Worm (Caenorhabditis elegans) whole organism, L4 larva: ENCODE measurements around the gene comt-2.

ENCODE experiments used
- F37D6.2 ChIP-seq: sonication (generic microtip); optimal IDR thresholded peaks from 2 replicates; lab custom pipeline; 2016; ENCODE audit warnings: mild to moderate bottlenecking, missing genetic modification characterization, missing compliant biosample characterization
- T20F7.1 ChIP-seq: fragments of 200-800 bp; sonication (Bioruptor generic); optimal IDR thresholded peaks from 2 replicates; lab custom pipeline; 2018; ENCODE audit warnings: mild to moderate bottlenecking, missing genetic modification characterization, missing compliant biosample characterization
- T26A8.4 ChIP-seq: fragments of 200-800 bp; sonication (Bioruptor generic); IDR thresholded peaks from 2 replicates; pipeline ENCODE4 v1.3.6; 2022; ENCODE audit warnings: missing genetic modification characterization, missing compliant biosample characterization
- Y105C5A.15 ChIP-seq: fragments of 200-800 bp; sonication (Bioruptor generic); IDR thresholded peaks from 2 replicates; pipeline ENCODE4 v1.3.6; 2022; ENCODE audit warnings: missing genetic modification characterization, missing compliant biosample characterization
- Y48G9A.11 ChIP-seq: fragments of 200-800 bp; sonication (Bioruptor generic); IDR thresholded peaks from 2 replicates; pipeline ENCODE4 v1.3.6; 2022; ENCODE audit warnings: missing genetic modification reagents, missing genetic modification characterization, missing compliant biosample characterization
- aha-1 ChIP-seq: fragments of 150-350 bp; peaks from one replicate; lab custom pipeline; 2014; ENCODE audit warnings: missing biosample characterization, missing genetic modification characterization
- attf-4 ChIP-seq: sonication (generic microtip); optimal IDR thresholded peaks from 3 replicates; lab custom pipeline; 2017; ENCODE audit warnings: missing biosample characterization, missing genetic modification characterization
- ceh-62 ChIP-seq: sonication (generic microtip); optimal IDR thresholded peaks from 2 replicates; lab custom pipeline; 2017; ENCODE audit warnings: missing biosample characterization, missing genetic modification characterization
- ceh-82 ChIP-seq: sonication (generic microtip); optimal IDR thresholded peaks from 2 replicates; lab custom pipeline; 2017; ENCODE audit warnings: missing biosample characterization, missing genetic modification characterization
- daf-12 ChIP-seq: fragments of 150-350 bp; optimal IDR thresholded peaks from 2 replicates; lab custom pipeline; 2014; ENCODE audit warnings: missing biosample characterization, missing genetic modification reagents, missing genetic modification characterization
- daf-16 ChIP-seq, 3 experiments: sonication (generic microtip); optimal IDR thresholded peaks; 2 replicates each; lab custom pipeline; 2016 to 2017; ENCODE audit warnings: missing genetic modification characterization in 3 of 3, missing genetic modification reagents in 3 of 3, mild to moderate bottlenecking in 2 of 3, missing compliant biosample characterization in 2 of 3, missing biosample characterization in 1 of 3, moderate library complexity in 1 of 3
- dmd-6 ChIP-seq: fragments of 200-800 bp; sonication (Bioruptor generic); IDR thresholded peaks from 2 replicates; pipeline ENCODE4 v1.3.6; 2022; ENCODE audit warnings: missing genetic modification reagents, missing genetic modification characterization, missing compliant biosample characterization
- dmd-8 ChIP-seq: fragments of 200-800 bp; sonication (Bioruptor generic); IDR thresholded peaks from 2 replicates; pipeline ENCODE4 v1.3.6; 2022; ENCODE audit warnings: missing genetic modification characterization, missing compliant biosample characterization
- dpl-1 ChIP-seq: fragments of 150-350 bp; optimal IDR thresholded peaks from 2 replicates; lab custom pipeline; 2014; ENCODE audit warnings: missing biosample characterization, missing genetic modification reagents, missing genetic modification characterization
- duxl-1 ChIP-seq: sonication (generic microtip); optimal IDR thresholded peaks from 2 replicates; lab custom pipeline; 2016; ENCODE audit warnings: mild to moderate bottlenecking, missing genetic modification characterization, moderate library complexity, missing compliant biosample characterization; ENCODE audit not compliant: poor library complexity
- egl-27 ChIP-seq: sonication (generic microtip); optimal IDR thresholded peaks from 3 replicates; lab custom pipeline; 2017; ENCODE audit warnings: missing biosample characterization, missing genetic modification reagents, missing genetic modification characterization
- egl-43 ChIP-seq: fragments of 200-800 bp; sonication (Bioruptor generic); IDR thresholded peaks from 2 replicates; pipeline ENCODE4 v1.3.6; 2022; ENCODE audit warnings: missing genetic modification reagents, missing genetic modification characterization, missing compliant biosample characterization
- hif-1 ChIP-seq, 2 experiments: sonication (generic microtip); optimal IDR thresholded peaks; 2 replicates each; lab custom pipeline; 2016 to 2017; ENCODE audit warnings: missing compliant biosample characterization in 2 of 2, missing genetic modification characterization in 2 of 2, missing genetic modification reagents in 2 of 2, missing genotype in 2 of 2, mild to moderate bottlenecking in 1 of 2
- hlh-30 ChIP-seq: sonication (generic microtip); optimal IDR thresholded peaks from 2 replicates; lab custom pipeline; 2017; ENCODE audit warnings: antibody characterized with exemption, mild to moderate bottlenecking, missing genetic modification characterization, missing compliant biosample characterization; ENCODE audit not compliant: insufficient read depth
- jun-1 ChIP-seq: fragments of 150-350 bp; optimal IDR thresholded peaks from 2 replicates; lab custom pipeline; 2014; ENCODE audit warnings: missing biosample characterization, missing genetic modification reagents, missing genetic modification characterization
- lin-29 ChIP-seq: fragments of 200-800 bp; sonication (Bioruptor generic); IDR thresholded peaks from 2 replicates; pipeline ENCODE4 v1.3.6; 2022; ENCODE audit warnings: missing genetic modification reagents, missing genetic modification characterization, missing compliant biosample characterization
- madf-9 ChIP-seq: fragments of 200-800 bp; sonication (Bioruptor generic); conservative IDR thresholded peaks from 2 replicates; pipeline ENCODE4 v1.3.6; 2022; ENCODE audit warnings: missing genetic modification reagents, missing genetic modification characterization, missing compliant biosample characterization
- mep-1 ChIP-seq: fragments of 150-350 bp; sonication (generic microtip); optimal IDR thresholded peaks from 3 replicates; lab custom pipeline; 2014; ENCODE audit warnings: missing biosample characterization, missing genetic modification characterization
- mes-2 ChIP-seq: sonication (generic microtip); optimal IDR thresholded peaks from 2 replicates; lab custom pipeline; 2016; ENCODE audit warnings: missing genotype, mild to moderate bottlenecking, missing genetic modification characterization, missing compliant biosample characterization; ENCODE audit not compliant: poor library complexity, severe bottlenecking
- nhr-10 ChIP-seq: fragments of 150-350 bp; optimal IDR thresholded peaks from 2 replicates; lab custom pipeline; 2014; ENCODE audit warnings: missing biosample characterization, missing genetic modification characterization
- nhr-11 ChIP-seq: fragments of 150-350 bp; optimal IDR thresholded peaks from 2 replicates; lab custom pipeline; 2014; ENCODE audit warnings: missing biosample characterization, missing genetic modification characterization
- nhr-28 ChIP-seq: fragments of 150-350 bp; optimal IDR thresholded peaks from 2 replicates; lab custom pipeline; 2014; ENCODE audit warnings: missing biosample characterization, missing genetic modification characterization
- nhr-48 ChIP-seq: sonication (generic microtip); optimal IDR thresholded peaks from 2 replicates; lab custom pipeline; 2016; ENCODE audit warnings: mild to moderate bottlenecking, missing genetic modification characterization, missing compliant biosample characterization
- nhr-6 ChIP-seq: fragments of 150-350 bp; optimal IDR thresholded peaks from 2 replicates; lab custom pipeline; 2014; ENCODE audit warnings: missing biosample characterization, missing genetic modification characterization
- nhr-76 ChIP-seq: fragments of 150-350 bp; optimal IDR thresholded peaks from 2 replicates; lab custom pipeline; 2014; ENCODE audit warnings: missing biosample characterization, missing genetic modification characterization
- pha-4 ChIP-seq, 2 experiments: fragments of 150-350 bp in 1 of 2; fragments of 200-800 bp in 1 of 2; sonication (Bioruptor generic) in 1 of 2; IDR thresholded peaks in 1 of 2; optimal IDR thresholded peaks in 1 of 2; 2 replicates each; pipeline versions ENCODE4 v1.3.6 to Lab custom; 2014 to 2022; ENCODE audit warnings: missing genetic modification characterization in 2 of 2, missing genetic modification reagents in 2 of 2, missing biosample characterization in 1 of 2, missing compliant biosample characterization in 1 of 2
- php-3 ChIP-seq: fragments of 200-800 bp; sonication (Bioruptor generic); IDR thresholded peaks from 2 replicates; pipeline ENCODE4 v1.3.6; 2022; ENCODE audit warnings: missing genetic modification reagents, missing genetic modification characterization, missing compliant biosample characterization
- rbr-2 ChIP-seq: sonication (generic microtip); optimal IDR thresholded peaks from 2 replicates; lab custom pipeline; 2016; ENCODE audit warnings: missing genotype, missing genetic modification characterization, missing compliant biosample characterization
- set-16 ChIP-seq: fragments of 200-800 bp; sonication (Bioruptor generic); IDR thresholded peaks from 2 replicates; pipeline ENCODE4 v1.3.6; 2022; ENCODE audit warnings: missing genetic modification reagents, missing genetic modification characterization, missing compliant biosample characterization
- snpc-4 ChIP-seq: fragments of 150-350 bp; optimal IDR thresholded peaks from 2 replicates; lab custom pipeline; 2014; ENCODE audit warnings: missing biosample characterization, missing genetic modification characterization
- tra-1 ChIP-seq: fragments of 200-800 bp; sonication (Bioruptor generic); IDR thresholded peaks from 2 replicates; pipeline ENCODE4 v1.3.6; 2022; ENCODE audit warnings: missing genetic modification reagents, missing genetic modification characterization, missing compliant biosample characterization
- unc-62 ChIP-seq, 3 experiments: fragments of 150-350 bp in 1 of 3; sonication (generic microtip); optimal IDR thresholded peaks in 2 of 3; peaks in 1 of 3; 1 replicate in 1 of 3; 2 replicates in 2 of 3; lab custom pipeline; 2014 to 2017; ENCODE audit warnings: missing biosample characterization in 3 of 3, missing genetic modification characterization in 3 of 3, missing genetic modification reagents in 3 of 3, missing genotype in 1 of 3
- zfp-3 ChIP-seq: fragments of 200-800 bp; sonication (Bioruptor generic); conservative IDR thresholded peaks from 2 replicates; pipeline ENCODE4 v1.3.6; 2022; ENCODE audit warnings: missing genetic modification reagents, missing genetic modification characterization, missing compliant biosample characterization
- ztf-7 ChIP-seq: fragments of 150-350 bp; optimal IDR thresholded peaks from 2 replicates; lab custom pipeline; 2014; ENCODE audit warnings: missing biosample characterization, missing genetic modification characterization

Gene comt-2

ce11 chrV:16503164-16503563 is 8.9 kb upstream of the comt-2 start, which contains the start of gene F36D3.14:
TSS of gene F36D3.14 (minus strand) at chrV:16503264.
- TF ChIP-seq tra-1 (GFP tag; lab: Robert Waterston, UW), result no peak
- TF ChIP-seq unc-62 (GFP tag; optimal IDR thresholded peaks at IDR 0.05 in 1 of 2; lab: Kevin White, UChicago), result peak in 1 of 2 experiments; percentile 29
- TF ChIP-seq unc-62 (tag; optimal IDR thresholded peaks at IDR 0.05; lab: Kevin White, UChicago), result no peak
- TF ChIP-seq, all 104 proteins: peak for 1

- TF ChIP-seq dpl-1 (GFP tag; lab: Kevin White, UChicago) (peak; percentile 87), hlh-30 (peak; percentile 16), duxl-1 (tag; lab: Kevin White, UChicago) (no peak), rbr-2 (tag; lab: Kevin White, UChicago) (peak; percentile 12), attf-4 (tag; lab: Kevin White, UChicago) (no peak), ceh-62 (tag; lab: Kevin White, UChicago) (no peak), ztf-7 (tag; lab: Kevin White, UChicago) (peak; percentile 1), nhr-28 (tag; lab: Kevin White, UChicago) (peak; percentile 25), unc-62 (GFP tag; optimal IDR thresholded peaks at IDR 0.05 in 1 of 2; lab: Kevin White, UChicago) (peak in 1 of 2 experiments; percentile 3), unc-62 (tag; optimal IDR thresholded peaks at IDR 0.05; lab: Kevin White, UChicago) (no peak), F37D6.2 (tag; lab: Kevin White, UChicago) (no peak), jun-1 (tag; lab: Kevin White, UChicago) (no peak), dmd-6 (GFP tag; lab: Robert Waterston, UW) (0 out of 2 replicates have a peak, but pooled peaks have one; percentile 16), mes-2 (peak; percentile 67), Y48G9A.11 (GFP tag; lab: Robert Waterston, UW) (no peak), snpc-4 (no peak), egl-43 (GFP tag; lab: Robert Waterston, UW) (no peak)
Observed at ce11 chrV:16499006-16499405, 4.7 kb upstream of the comt-2 start, which contains the start of gene F36D3.1. TSS of gene F36D3.1 (plus strand) at chrV:16499352.

- TF ChIP-seq tra-1 (GFP tag; lab: Robert Waterston, UW) (no peak), rbr-2 (tag; lab: Kevin White, UChicago) (no peak), T26A8.4 (GFP tag; lab: Robert Waterston, UW) (no peak), php-3 (GFP tag; lab: Robert Waterston, UW) (no peak), daf-16 (GFP tag; optimal IDR thresholded peaks at IDR 0.05; lab: Kevin White, UChicago) (no peak), daf-16 (tag; optimal IDR thresholded peaks at IDR 0.05; lab: Kevin White, UChicago) (no peak), set-16 (GFP tag; lab: Robert Waterston, UW) (no peak), daf-12 (tag; lab: Kevin White, UChicago) (no peak), T20F7.1 (GFP tag; lab: Kevin White, UChicago) (no peak), zfp-3 (GFP tag; lab: Robert Waterston, UW) (no peak), ceh-82 (tag; lab: Kevin White, UChicago) (no peak), jun-1 (tag; lab: Kevin White, UChicago) (no peak), nhr-11 (no peak)
Observed at ce11 chrV:16497504-16497903, 3.2 kb upstream of the comt-2 start, which contains the start of gene srh-136. TSS of gene srh-136 (minus strand) at chrV:16497596.

- TF ChIP-seq hif-1 (tag; optimal IDR thresholded peaks at IDR 0.05; lab: Kevin White, UChicago) (no peak), nhr-48 (no peak), nhr-76 (no peak), pha-4 (GFP tag; IDR thresholded peaks at IDR 0.05; lab: Robert Waterston, UW) (no peak), pha-4 (tag; optimal IDR thresholded peaks at IDR 0.05; lab: Kevin White, UChicago) (no peak), ceh-62 (tag; lab: Kevin White, UChicago) (no peak), php-3 (GFP tag; lab: Robert Waterston, UW) (no peak), egl-27 (no peak), Y105C5A.15 (GFP tag; lab: Robert Waterston, UW) (no peak), lin-29 (GFP tag; lab: Robert Waterston, UW) (no peak), jun-1 (tag; lab: Kevin White, UChicago) (no peak), aha-1 (no peak), nhr-6 (no peak), madf-9 (GFP tag; lab: Robert Waterston, UW) (no peak), mep-1 (tag; lab: Kevin White, UChicago) (no peak), dmd-8 (GFP tag; lab: Robert Waterston, UW) (no peak), nhr-11 (no peak), nhr-10 (tag; lab: Kevin White, UChicago) (no peak)
Observed at ce11 chrV:16488172-16488571, 6.1 kb downstream of the comt-2 start, which contains the start of gene sqst-4. TSS of gene sqst-4 (plus strand) at chrV:16488472.
